Worm (Caenorhabditis elegans): ENCODE data around the gene Y43B11AR.3.
A peak's percentile ranks its signal among the peaks of the same experiment; 100 is the strongest.

Gene Y43B11AR.3

ce11 chrIV:7099377-7099776 is 15.9 kb upstream of the Y43B11AR.3 start:
- TF ChIP-seq pha-4 (tag; optimal IDR thresholded peaks at IDR 0.05) = peak; percentile 53
- no peak for TF ChIP-seq nhr-28 (tag; optimal IDR thresholded peaks at IDR 0.05)
- no peak for TF ChIP-seq fos-1 (tag; optimal IDR thresholded peaks at IDR 0.05)
- TF ChIP-seq lin-39 (tag; optimal IDR thresholded peaks at IDR 0.05) = peak; percentile 34
- TF ChIP-seq egl-5 (tag; optimal IDR thresholded peaks at IDR 0.05) = peak; percentile 39
- TF ChIP-seq nfya-1 (tag; optimal IDR thresholded peaks at IDR 0.05; ENCODE audit: insufficient read depth) = peak; percentile 6

ce11 chrIV:7098509-7099065 is 15.1 kb upstream of the Y43B11AR.3 start, which contains the start of gene ZC477.4:
Gene ZC477.4, minus strand, starts transcription at chrIV:7098784.
- TF ChIP-seq pha-4 (tag; optimal IDR thresholded peaks at IDR 0.05) (no peak), nfya-1 (tag; optimal IDR thresholded peaks at IDR 0.05; ENCODE audit: insufficient read depth) (peak; percentile 31)

ce11 chrIV:7097450-7097849 is 13.9 kb upstream of the Y43B11AR.3 start:
- no peak for TF ChIP-seq elt-2 (tag; optimal IDR thresholded peaks at IDR 0.05)
- no peak for TF ChIP-seq snpc-4 (tag; optimal IDR thresholded peaks at IDR 0.05)
- no peak for TF ChIP-seq lin-15B (tag; optimal IDR thresholded peaks at IDR 0.05)
- no peak for TF ChIP-seq elt-3 (tag; optimal IDR thresholded peaks at IDR 0.05)
- TF ChIP-seq nhr-23 (tag; optimal IDR thresholded peaks at IDR 0.05) = no peak
- no peak for TF ChIP-seq lsy-12 (tag; optimal IDR thresholded peaks at IDR 0.05)
- TF ChIP-seq nfya-1 (tag; optimal IDR thresholded peaks at IDR 0.05; ENCODE audit: insufficient read depth) = no peak
- no peak for TF ChIP-seq nhr-77 (tag; optimal IDR thresholded peaks at IDR 0.05)
- no peak for TF ChIP-seq hmg-11 (tag; optimal IDR thresholded peaks at IDR 0.05)
- no peak for TF ChIP-seq ceh-9 (tag; optimal IDR thresholded peaks at IDR 0.05)
- no peak for TF ChIP-seq eor-1 (tag; optimal IDR thresholded peaks at IDR 0.05)
- no peak for TF ChIP-seq ztf-4 (tag; optimal IDR thresholded peaks at IDR 0.05)
- no peak for TF ChIP-seq mml-1 (tag; optimal IDR thresholded peaks at IDR 0.05)
- TF ChIP-seq R02D3.7 (tag; optimal IDR thresholded peaks at IDR 0.05) = no peak
- no peak for TF ChIP-seq daf-12 (tag; optimal IDR thresholded peaks at IDR 0.05)
- TF ChIP-seq unc-62 (GFP tag; optimal IDR thresholded peaks at IDR 0.05) = no peak
- no peak for TF ChIP-seq elt-1 (tag; optimal IDR thresholded peaks at IDR 0.05)
- TF ChIP-seq ceh-82 (tag; optimal IDR thresholded peaks at IDR 0.05) = no peak
- TF ChIP-seq fkh-10 (GFP tag; optimal IDR thresholded peaks at IDR 0.05) = no peak
- TF ChIP-seq mdl-1 (tag; optimal IDR thresholded peaks at IDR 0.05) = no peak

- TF ChIP-seq nhr-237 (tag; optimal IDR thresholded peaks at IDR 0.05) (no peak), lin-39 (tag; optimal IDR thresholded peaks at IDR 0.05) (peak; percentile 0)
These were observed 12.6 kb upstream of the Y43B11AR.3 start for ce11 chrIV:7096097-7096496.

ce11 chrIV:7095396-7095964 is 12.0 kb upstream of the Y43B11AR.3 start:
- TF ChIP-seq snpc-4 (tag; optimal IDR thresholded peaks at IDR 0.05) (peak; percentile 43), lin-15B (tag; optimal IDR thresholded peaks at IDR 0.05) (no peak), elt-2 (tag; optimal IDR thresholded peaks at IDR 0.05) (no peak), tbx-2 (tag; optimal IDR thresholded peaks at IDR 0.05) (no peak), nhr-23 (tag; optimal IDR thresholded peaks at IDR 0.05) (peak; percentile 72), nhr-237 (tag; optimal IDR thresholded peaks at IDR 0.05) (no peak), pha-4 (tag; optimal IDR thresholded peaks at IDR 0.05) (peak; percentile 24), unc-62 (GFP tag; optimal IDR thresholded peaks at IDR 0.05) (no peak), lsy-12 (tag; optimal IDR thresholded peaks at IDR 0.05) (no peak)

- no peak for TF ChIP-seq fkh-2 (tag; optimal IDR thresholded peaks at IDR 0.05)
- no peak for TF ChIP-seq fkh-10 (GFP tag; optimal IDR thresholded peaks at IDR 0.05)
- TF ChIP-seq ceh-82 (tag; optimal IDR thresholded peaks at IDR 0.05) = no peak
- no peak for TF ChIP-seq nhr-12 (tag; optimal IDR thresholded peaks at IDR 0.05)
- no peak for TF ChIP-seq R02D3.7 (tag; optimal IDR thresholded peaks at IDR 0.05)
- TF ChIP-seq elt-1 (tag; optimal IDR thresholded peaks at IDR 0.05) = no peak
- no peak for TF ChIP-seq mml-1 (tag; optimal IDR thresholded peaks at IDR 0.05)
- no peak for TF ChIP-seq nfya-1 (tag; optimal IDR thresholded peaks at IDR 0.05; ENCODE audit: insufficient read depth)
- no peak for TF ChIP-seq nhr-43 (tag; optimal IDR thresholded peaks at IDR 0.05; ENCODE audit: poor library complexity, severe bottlenecking)
- peak; percentile 24 for TF ChIP-seq pqm-1 (tag; optimal IDR thresholded peaks at IDR 0.05)
- no peak for TF ChIP-seq elt-3 (tag; optimal IDR thresholded peaks at IDR 0.05)
- no peak for TF ChIP-seq lsy-12 (tag; optimal IDR thresholded peaks at IDR 0.05)
- no peak for TF ChIP-seq nhr-25 (tag; optimal IDR thresholded peaks at IDR 0.05)
- TF ChIP-seq ceh-28 (tag; optimal IDR thresholded peaks at IDR 0.05) = no peak
- TF ChIP-seq nhr-67 (tag; optimal IDR thresholded peaks at IDR 0.05) = no peak
- TF ChIP-seq elt-2 (tag; optimal IDR thresholded peaks at IDR 0.05) = peak; percentile 75
- no peak for TF ChIP-seq fos-1 (tag; optimal IDR thresholded peaks at IDR 0.05)
- no peak for TF ChIP-seq nhr-76 (tag; optimal IDR thresholded peaks at IDR 0.05)
- no peak for TF ChIP-seq nhr-11 (tag; optimal IDR thresholded peaks at IDR 0.05)
- TF ChIP-seq ceh-9 (tag; optimal IDR thresholded peaks at IDR 0.05) = no peak
- no peak for TF ChIP-seq sea-2 (GFP tag; optimal IDR thresholded peaks at IDR 0.05)
- no peak for TF ChIP-seq ama-1 (optimal IDR thresholded peaks at IDR 0.05)
- peak; percentile 85 for TF ChIP-seq pha-4 (tag; optimal IDR thresholded peaks at IDR 0.05)
- no peak for TF ChIP-seq eor-1 (tag; optimal IDR thresholded peaks at IDR 0.05)
These were observed 10.8 kb upstream of the Y43B11AR.3 start, which contains the start of gene deb-1 for ce11 chrIV:7094216-7094758. Gene deb-1, minus strand, starts transcription at chrIV:7094266.

All from whole organism, L3 larva.